Fruit fly (Drosophila melanogaster): ENCODE results near the gene Sirt1.

Gene Sirt1

dm6 chr2L:13203437-13204137 lies 38.2 kb downstream of the Sirt1 start, which contains the start of gene Pect (continued):
- TF ChIP-seq Gsc (GFP tag; IDR thresholded peaks at IDR 0.05) (no peak), ara (GFP tag; IDR thresholded peaks at IDR 0.05) (no peak), D (optimal IDR thresholded peaks at IDR 0.05) (no peak), D (GFP tag; optimal IDR thresholded peaks at IDR 0.05) (no peak), CkIIα-i1 (GFP tag; IDR thresholded peaks at IDR 0.05) (no peak), E2f2 (GFP tag; IDR thresholded peaks at IDR 0.05) (0 out of 2 replicates have a peak, but pooled peaks have one; percentile 6), nom (GFP tag; optimal IDR thresholded peaks at IDR 0.05) (no peak), ERR (GFP tag; optimal IDR thresholded peaks at IDR 0.05) (peak; percentile 7), Oaz (GFP tag; IDR thresholded peaks at IDR 0.05) (no peak), zfh2 (GFP tag; optimal IDR thresholded peaks at IDR 0.05) (no peak), CG7987 (GFP tag; optimal IDR thresholded peaks at IDR 0.05) (no peak), crc (GFP tag; optimal IDR thresholded peaks at IDR 0.05) (no peak), CG8388 (GFP tag; optimal IDR thresholded peaks at IDR 0.05) (no peak), Awh (GFP tag; IDR thresholded peaks at IDR 0.05) (no peak), Ets65A (GFP tag) (no peak), sima (GFP tag; optimal IDR thresholded peaks at IDR 0.05) (no peak), Eip74EF (GFP tag; optimal IDR thresholded peaks at IDR 0.05) (no peak), usp (GFP tag; optimal IDR thresholded peaks at IDR 0.05) (no peak), stc (GFP tag; IDR thresholded peaks at IDR 0.05) (peak; percentile 19; the same call in 1 of the 2 replicates), z (GFP tag; IDR thresholded peaks at IDR 0.05) (peak; percentile 77), corto (GFP tag; optimal IDR thresholded peaks at IDR 0.05) (no peak), hkb (optimal IDR thresholded peaks at IDR 0.05) (no peak), hkb (GFP tag; IDR thresholded peaks at IDR 0.05) (0 out of 2 replicates have a peak, but pooled peaks have one; percentile 52), ind (GFP tag; optimal IDR thresholded peaks at IDR 0.05) (no peak), Meics (GFP tag; optimal IDR thresholded peaks at IDR 0.05) (no peak), Hmr (GFP tag; optimal IDR thresholded peaks at IDR 0.05) (peak; percentile 6), CG12104 (GFP tag; optimal IDR thresholded peaks at IDR 0.05) (peak; percentile 8), lov (optimal IDR thresholded peaks at IDR 0.05) (no peak), lov (GFP tag; IDR thresholded peaks at IDR 0.05) (peak; percentile 29; the same call in 1 of the 3 replicates), Dek (tag; optimal IDR thresholded peaks at IDR 0.05) (peak; percentile 58), Fer2 (tag; optimal IDR thresholded peaks at IDR 0.05) (no peak), row (GFP tag; IDR thresholded peaks at IDR 0.05) (peak; percentile 81), dpn (GFP tag; optimal IDR thresholded peaks at IDR 0.05) (no peak), CG12071 (GFP tag; optimal IDR thresholded peaks at IDR 0.05) (no peak), CG14667 (GFP tag; IDR thresholded peaks at IDR 0.05) (no peak), NC2β (GFP tag; optimal IDR thresholded peaks at IDR 0.05) (peak; percentile 4), GATAe (GFP tag; conservative IDR thresholded peaks at IDR 0.05) (peak; percentile 56; the same call in 1 of the 2 replicates), ab (GFP tag; optimal IDR thresholded peaks at IDR 0.05) (no peak), CG13624 (GFP tag; optimal IDR thresholded peaks at IDR 0.05) (no peak), CG13424 (tag; optimal IDR thresholded peaks at IDR 0.05) (peak; percentile 59), slbo (GFP tag; IDR thresholded peaks at IDR 0.05) (peak; percentile 73), CG11560 (tag; IDR thresholded peaks at IDR 0.05) (no peak), yki (optimal IDR thresholded peaks at IDR 0.05) (no peak), grau (tag; optimal IDR thresholded peaks at IDR 0.05) (peak; percentile 20), CG3281 (GFP tag; optimal IDR thresholded peaks at IDR 0.05) (no peak), ranshi (GFP tag; IDR thresholded peaks at IDR 0.05) (peak; percentile 42; the same call in 1 of the 2 replicates), CG17359 (tag; optimal IDR thresholded peaks at IDR 0.05) (no peak), run (tag; optimal IDR thresholded peaks at IDR 0.05) (no peak), scrt (GFP tag; optimal IDR thresholded peaks at IDR 0.05) (no peak), pho (GFP tag; optimal IDR thresholded peaks at IDR 0.05) (no peak), ato (GFP tag; IDR thresholded peaks at IDR 0.05; ENCODE audit: partially characterized antibody) (peak; percentile 28; the same call in 1 of the 2 replicates), CG11093 (GFP tag; IDR thresholded peaks at IDR 0.05) (no peak)

All from whole organism, embryonic.